Worm (Caenorhabditis elegans): ENCODE results near the gene dlc-4.
"Not testable (repeated sequence)": the region's sequence is repeated elsewhere in the genome, so short reads cannot be mapped to it uniquely, and the experiment has no call there.

dlc-4 gene

ce11 chrIV:16470888-16471287, 27.8 kb downstream of the dlc-4 start, which contains the start of gene VY10G11R.1:
Gene VY10G11R.1, minus strand, starts transcription at chrIV:16470988.
- TF ChIP-seq sem-2 (GFP tag; optimal IDR thresholded peaks at IDR 0.05); mep-1 (tag; optimal IDR thresholded peaks at IDR 0.05); nhr-12 (tag; optimal IDR thresholded peaks at IDR 0.05): not testable (repeated sequence)

DNA sequence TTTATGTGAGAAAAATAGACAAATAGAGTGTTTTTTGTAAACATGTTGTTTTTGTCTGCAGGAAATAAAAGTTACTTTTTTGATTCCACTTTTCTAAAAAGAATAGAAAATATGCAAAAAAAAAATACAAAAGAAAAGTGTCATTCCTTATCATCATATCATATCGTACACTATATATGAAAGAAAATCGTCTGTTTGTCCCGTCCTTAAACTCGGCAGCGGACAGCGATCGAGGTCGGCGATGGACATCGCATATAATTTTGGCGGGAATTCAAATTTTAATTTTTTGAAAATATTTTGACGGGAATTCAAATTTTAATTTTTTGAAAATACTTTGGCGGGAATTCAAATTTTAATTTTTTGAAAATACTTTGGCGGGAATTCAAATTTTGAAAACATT, 28.5 kb downstream of the dlc-4 start:
- TF ChIP-seq flh-1 (GFP tag; optimal IDR thresholded peaks at IDR 0.05): no peak

ce11 chrIV:16476081-16476480, 33.0 kb downstream of the dlc-4 start:
- TF ChIP-seq blmp-1 (tag; optimal IDR thresholded peaks at IDR 0.05) (no peak), ces-1 (GFP tag; optimal IDR thresholded peaks at IDR 0.05) (peak; percentile 87)

DNA sequence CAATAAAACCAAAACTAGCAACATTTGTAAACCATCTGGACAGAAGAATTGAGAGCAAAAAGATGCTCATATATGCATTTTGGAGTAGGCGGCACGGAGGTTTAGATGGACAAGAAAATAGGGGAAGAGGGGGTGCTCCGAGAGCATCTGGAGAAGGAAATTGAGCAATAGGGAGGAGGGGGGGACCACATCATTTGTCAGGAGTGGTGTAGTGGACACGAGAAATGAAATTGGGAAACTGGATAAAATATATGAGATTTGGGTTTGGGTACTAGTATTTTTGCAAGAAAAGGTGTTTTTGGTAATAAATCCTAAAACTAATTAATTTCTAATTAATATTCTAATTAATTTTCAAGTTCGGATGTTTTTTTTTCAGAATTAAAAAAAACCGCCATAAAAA, 34.1 kb downstream of the dlc-4 start, which contains the start of gene Y51H4A.1:
Gene Y51H4A.1, minus strand, starts transcription at position 127 of the 400 bp plus-strand sequence.
- peak; percentile 74 for TF ChIP-seq ces-1 (GFP tag; optimal IDR thresholded peaks at IDR 0.05)
- no peak for TF ChIP-seq zip-8 (tag; optimal IDR thresholded peaks at IDR 0.05)
- no peak for TF ChIP-seq mep-1 (tag; optimal IDR thresholded peaks at IDR 0.05)
- TF ChIP-seq unc-39 (tag; optimal IDR thresholded peaks at IDR 0.05): no peak

ce11 chrIV:16480888-16481287, 37.8 kb downstream of the dlc-4 start, which contains the start of gene Y51H4A.938:
Gene Y51H4A.938, plus strand, starts transcription at chrIV:16481188.
- TF ChIP-seq elt-3 (tag; optimal IDR thresholded peaks at IDR 0.05); lin-13 (tag; optimal IDR thresholded peaks at IDR 0.05); lin-32 (GFP tag; optimal IDR thresholded peaks at IDR 0.05): not testable (repeated sequence)

ce11 chrIV:16482790-16483189, 39.7 kb downstream of the dlc-4 start:
- TF ChIP-seq ces-1 (GFP tag; optimal IDR thresholded peaks at IDR 0.05) (no peak), snpc-4 (tag; optimal IDR thresholded peaks at IDR 0.05) (no peak), mab-5 (tag; optimal IDR thresholded peaks at IDR 0.05) (no peak), unc-120 (tag; optimal IDR thresholded peaks at IDR 0.05; ENCODE audit: poor library complexity, severe bottlenecking) (no peak), mep-1 (tag; optimal IDR thresholded peaks at IDR 0.05) (no peak), M03D4.4 (tag; optimal IDR thresholded peaks at IDR 0.05) (no peak), elt-1 (tag; optimal IDR thresholded peaks at IDR 0.05; ENCODE audit: borderline replicate concordance, insufficient read depth) (no peak), hlh-1 (tag; optimal IDR thresholded peaks at IDR 0.05) (no peak), sptf-1 (tag; optimal IDR thresholded peaks at IDR 0.05) (no peak), nhr-237 (tag; optimal IDR thresholded peaks at IDR 0.05) (no peak), unc-39 (tag; optimal IDR thresholded peaks at IDR 0.05) (no peak)

- TF ChIP-seq ceh-83 (GFP tag; optimal IDR thresholded peaks at IDR 0.05): no peak
- no peak for TF ChIP-seq elt-3 (tag; optimal IDR thresholded peaks at IDR 0.05)
- TF ChIP-seq pha-4 (tag; optimal IDR thresholded peaks at IDR 0.05): no peak
- TF ChIP-seq mab-5 (tag; optimal IDR thresholded peaks at IDR 0.05): no peak
- no peak for TF ChIP-seq elt-1 (tag; optimal IDR thresholded peaks at IDR 0.05; ENCODE audit: borderline replicate concordance, insufficient read depth)
- no peak for TF ChIP-seq lsy-2 (tag; optimal IDR thresholded peaks at IDR 0.05)
- no peak for TF ChIP-seq hlh-1 (tag; optimal IDR thresholded peaks at IDR 0.05)
- TF ChIP-seq ham-2 (GFP tag; optimal IDR thresholded peaks at IDR 0.05): no peak
- TF ChIP-seq nhr-2 (tag; optimal IDR thresholded peaks at IDR 0.05): no peak
- no peak for TF ChIP-seq ceh-39 (tag; optimal IDR thresholded peaks at IDR 0.05)
- no peak for TF ChIP-seq cnd-1 (tag; optimal IDR thresholded peaks at IDR 0.05)
These were observed 40.5 kb downstream of the dlc-4 start for ce11 chrIV:16483273-16484204.

Data from whole organism, mixed stage, embryonic.